Fruit fly (Drosophila melanogaster) whole organism, prepupa: ENCODE results near the gene CG7573.
A peak's percentile ranks its signal among the peaks of the same experiment; 100 is the strongest.

Experiments used
- Blimp-1 ChIP-seq: fragments of 200-800 bp; sonication (Bioruptor generic); optimal IDR thresholded peaks from 3 replicates; lab custom pipeline; 2017; ENCODE audit warnings: missing biosample characterization, missing genetic modification characterization, mild to moderate bottlenecking, moderate library complexity, missing genetic modification reagents
- CG10669 ChIP-seq: fragments of 200-800 bp; sonication (Bioruptor generic); optimal IDR thresholded peaks from 3 replicates; lab custom pipeline; 2018; ENCODE audit warnings: missing biosample characterization, mild to moderate bottlenecking, missing genetic modification characterization, moderate library complexity
- CG11294 ChIP-seq: fragments of 200-800 bp; sonication (Bioruptor generic); IDR thresholded peaks from 2 replicates; pipeline ENCODE4 v1.3.6; 2022; ENCODE audit warnings: missing biosample characterization, missing genetic modification characterization
- CG11762 ChIP-seq: fragments of 200-800 bp; sonication (Bioruptor generic); optimal IDR thresholded peaks from 3 replicates; lab custom pipeline; 2016; ENCODE audit warnings: missing biosample characterization, missing genetic modification characterization; ENCODE audit not compliant: insufficient read depth
- CG11902 ChIP-seq: fragments of 200-800 bp; sonication (Bioruptor generic); optimal IDR thresholded peaks from 3 replicates; lab custom pipeline; 2016; ENCODE audit warnings: missing biosample characterization, missing genetic modification characterization
- CG15336 ChIP-seq: fragments of 200-800 bp; sonication (Bioruptor generic); IDR thresholded peaks from 2 replicates; pipeline ENCODE4 v1.3.6; 2022; ENCODE audit warnings: missing biosample characterization, missing genetic modification characterization
- CG1621 ChIP-seq: fragments of 200-800 bp; sonication (Bioruptor generic); optimal IDR thresholded peaks from 3 replicates; lab custom pipeline; 2018; ENCODE audit warnings: missing biosample characterization, mild to moderate bottlenecking, missing genetic modification characterization
- CG31627 ChIP-seq: fragments of 200-800 bp; sonication (Bioruptor generic); optimal IDR thresholded peaks from 3 replicates; lab custom pipeline; 2016; ENCODE audit warnings: missing biosample characterization, missing genetic modification characterization
- CG32006 ChIP-seq: fragments of 200-800 bp; sonication (Bioruptor generic); optimal IDR thresholded peaks from 3 replicates; lab custom pipeline; 2017; ENCODE audit warnings: missing biosample characterization, mild to moderate bottlenecking, missing genetic modification characterization
- CG3919 ChIP-seq: fragments of 200-800 bp; sonication (Bioruptor generic); optimal IDR thresholded peaks from 3 replicates; lab custom pipeline; 2016; ENCODE audit warnings: missing biosample characterization, missing genetic modification characterization
- CG6163 ChIP-seq: fragments of 200-800 bp; sonication (Bioruptor generic); IDR thresholded peaks from 3 replicates; pipeline ENCODE4 v1.3.6; 2022; ENCODE audit warnings: missing biosample characterization, missing genetic modification characterization
- CG6276 ChIP-seq: fragments of 200-800 bp; sonication (Bioruptor generic); optimal IDR thresholded peaks from 2 replicates; lab custom pipeline; 2017; ENCODE audit warnings: missing biosample characterization, mild to moderate bottlenecking, missing genetic modification characterization
- CG6792 ChIP-seq: fragments of 200-800 bp; sonication (Bioruptor generic); optimal IDR thresholded peaks from 3 replicates; lab custom pipeline; 2016; ENCODE audit warnings: missing biosample characterization, missing genetic modification characterization
- CG6808 ChIP-seq: fragments of 200-800 bp; sonication (Bioruptor generic); optimal IDR thresholded peaks from 3 replicates; lab custom pipeline; 2017; ENCODE audit warnings: missing biosample characterization, missing genetic modification characterization, mild to moderate bottlenecking, moderate library complexity, missing genetic modification reagents
- CG6854 ChIP-seq: fragments of 200-800 bp; sonication (Bioruptor generic); optimal IDR thresholded peaks from 2 replicates; lab custom pipeline; 2017; ENCODE audit warnings: missing biosample characterization, mild to moderate bottlenecking, missing genetic modification characterization
- CG8119 ChIP-seq: fragments of 200-800 bp; sonication (Bioruptor generic); IDR thresholded peaks from 3 replicates; pipeline ENCODE4 v1.3.6; 2022; ENCODE audit warnings: missing biosample characterization, missing genetic modification characterization
- CG8319 ChIP-seq: fragments of 200-800 bp; sonication (Bioruptor generic); optimal IDR thresholded peaks from 3 replicates; lab custom pipeline; 2016; ENCODE audit warnings: missing biosample characterization, missing genetic modification characterization
- CG8632 ChIP-seq: fragments of 200-800 bp; sonication (Bioruptor generic); optimal IDR thresholded peaks from 3 replicates; lab custom pipeline; 2016; ENCODE audit warnings: missing biosample characterization, missing genetic modification characterization
- CG9139 ChIP-seq: fragments of 200-800 bp; sonication (Bioruptor generic); optimal IDR thresholded peaks from 3 replicates; lab custom pipeline; 2017; ENCODE audit warnings: missing biosample characterization, mild to moderate bottlenecking, missing genetic modification characterization
- Eip75B ChIP-seq: fragments of 200-800 bp; sonication (Bioruptor generic); optimal IDR thresholded peaks from 3 replicates; lab custom pipeline; 2016; ENCODE audit warnings: missing biosample characterization, missing genetic modification characterization
- Eip78C ChIP-seq: fragments of 200-800 bp; sonication (Bioruptor generic); peaks from one replicate; lab custom pipeline; 2016; ENCODE audit warnings: missing biosample characterization, missing genetic modification characterization
- Eip93F ChIP-seq: fragments of 200-800 bp; sonication (Bioruptor generic); optimal IDR thresholded peaks from 2 replicates; lab custom pipeline; 2016; ENCODE audit warnings: missing biosample characterization, mild to moderate bottlenecking, missing genetic modification characterization
- Ets21C ChIP-seq: fragments of 200-800 bp; sonication (Bioruptor generic); optimal IDR thresholded peaks from 3 replicates; lab custom pipeline; 2016; ENCODE audit warnings: missing biosample characterization, missing genetic modification characterization
- Ets96B ChIP-seq: fragments of 200-800 bp; optimal IDR thresholded peaks from 2 replicates; lab custom pipeline; 2019; ENCODE audit warnings: missing biosample characterization, mild to moderate bottlenecking, missing genetic modification characterization, moderate library complexity
- Gug ChIP-seq: fragments of 200-800 bp; sonication (Bioruptor generic); IDR thresholded peaks from 2 replicates; pipeline ENCODE4 v1.3.6; 2022; ENCODE audit warnings: missing biosample characterization, missing genetic modification characterization
- Hr38 ChIP-seq: sonication (Bioruptor generic); optimal IDR thresholded peaks from 2 replicates; lab custom pipeline; 2016; ENCODE audit warnings: missing biosample characterization, missing genetic modification characterization
- Lpt ChIP-seq: fragments of 200-800 bp; sonication (Bioruptor generic); optimal IDR thresholded peaks from 3 replicates; lab custom pipeline; 2016; ENCODE audit warnings: missing biosample characterization, missing genetic modification characterization
- Met ChIP-seq: fragments of 200-800 bp; sonication (Bioruptor generic); optimal IDR thresholded peaks from 3 replicates; lab custom pipeline; 2016; ENCODE audit warnings: missing biosample characterization, missing genetic modification characterization
- OdsH ChIP-seq: fragments of 200-800 bp; sonication (Bioruptor generic); optimal IDR thresholded peaks from 3 replicates; lab custom pipeline; 2016; ENCODE audit warnings: missing biosample characterization, missing genetic modification characterization
- Smox ChIP-seq: fragments of 200-800 bp; sonication (Bioruptor generic); optimal IDR thresholded peaks from 3 replicates; lab custom pipeline; 2016; ENCODE audit warnings: missing biosample characterization, missing genetic modification characterization
- Sox102F ChIP-seq: fragments of 200-800 bp; sonication (Bioruptor generic); optimal IDR thresholded peaks from 2 replicates; lab custom pipeline; 2016; ENCODE audit warnings: missing biosample characterization, mild to moderate bottlenecking, missing genetic modification characterization
- Sox14 ChIP-seq: fragments of 200-800 bp; sonication (Bioruptor generic); optimal IDR thresholded peaks from 3 replicates; lab custom pipeline; 2016; ENCODE audit warnings: missing biosample characterization, missing genetic modification characterization
- acj6 ChIP-seq: fragments of 200-800 bp; sonication (Bioruptor generic); optimal IDR thresholded peaks from 3 replicates; lab custom pipeline; 2016; ENCODE audit warnings: missing biosample characterization, missing genetic modification characterization
- cyc ChIP-seq: fragments of 200-800 bp; sonication (Bioruptor generic); optimal IDR thresholded peaks from 3 replicates; lab custom pipeline; 2016; ENCODE audit warnings: missing biosample characterization, missing genetic modification characterization
- dsx ChIP-seq: fragments of 200-800 bp; optimal IDR thresholded peaks from 3 replicates; lab custom pipeline; 2019; ENCODE audit warnings: missing biosample characterization, mild to moderate bottlenecking, missing genetic modification characterization, moderate library complexity; ENCODE audit not compliant: poor library complexity, severe bottlenecking
- eg ChIP-seq: fragments of 200-800 bp; sonication (Bioruptor generic); IDR thresholded peaks from 3 replicates; pipeline ENCODE4 v1.3.6; 2022; ENCODE audit warnings: missing biosample characterization, missing genetic modification characterization
- esn ChIP-seq: fragments of 200-800 bp; sonication (Bioruptor generic); optimal IDR thresholded peaks from 2 replicates; lab custom pipeline; 2016; ENCODE audit warnings: missing biosample characterization, mild to moderate bottlenecking, missing genetic modification characterization, moderate library complexity
- fd85E ChIP-seq: fragments of 200-800 bp; sonication (Bioruptor generic); optimal IDR thresholded peaks from 3 replicates; lab custom pipeline; 2016; ENCODE audit warnings: missing biosample characterization, missing genetic modification characterization
- fkh ChIP-seq: fragments of 200-800 bp; sonication (Bioruptor generic); optimal IDR thresholded peaks from 3 replicates; lab custom pipeline; 2017; ENCODE audit warnings: missing biosample characterization, mild to moderate bottlenecking, missing genetic modification characterization, moderate library complexity
- lz ChIP-seq: fragments of 200-800 bp; sonication (Bioruptor generic); optimal IDR thresholded peaks from 3 replicates; lab custom pipeline; 2016; ENCODE audit warnings: missing biosample characterization, missing genetic modification characterization
- net ChIP-seq: fragments of 200-800 bp; sonication (Bioruptor generic); optimal IDR thresholded peaks from 3 replicates; lab custom pipeline; 2016; ENCODE audit warnings: missing biosample characterization, missing genetic modification characterization
- pdm3 ChIP-seq: fragments of 200-800 bp; sonication (Bioruptor generic); optimal IDR thresholded peaks from 3 replicates; lab custom pipeline; 2016; ENCODE audit warnings: missing biosample characterization, missing genetic modification characterization
- salr ChIP-seq, 2 experiments: fragments of 200-800 bp; sonication (Bioruptor generic); optimal IDR thresholded peaks; 3 replicates each; lab custom pipeline; 2016 to 2018; ENCODE audit warnings: missing biosample characterization in 2 of 2, missing genetic modification characterization in 2 of 2, mild to moderate bottlenecking in 1 of 2
- ss ChIP-seq, 2 experiments: fragments of 200-800 bp; sonication (Bioruptor generic); optimal IDR thresholded peaks; 2 replicates in 1 of 2; 3 replicates in 1 of 2; lab custom pipeline; 2017 to 2018; ENCODE audit warnings: mild to moderate bottlenecking in 2 of 2, missing biosample characterization in 2 of 2, missing genetic modification characterization in 2 of 2, moderate library complexity in 1 of 2
- svp ChIP-seq: fragments of 200-800 bp; sonication (Bioruptor generic); peaks from one replicate; lab custom pipeline; 2016; ENCODE audit warnings: missing biosample characterization, missing genetic modification characterization
- topi ChIP-seq: fragments of 200-800 bp; sonication (Bioruptor generic); optimal IDR thresholded peaks from 3 replicates; lab custom pipeline; 2016; ENCODE audit warnings: missing biosample characterization, missing genetic modification characterization

The CG7573 gene

dm6 chr3L:11296150-11296800 is 15.3 kb upstream of the CG7573 start (continued):
- TF ChIP-seq CG11294 (peak; percentile 72; the same call in 1 of the 2 replicates), CG8632 (GFP tag; lab: Kevin White, UChicago) (peak; percentile 93), CG15336 (peak; percentile 94), CG8319 (GFP tag; lab: Kevin White, UChicago) (peak; percentile 55), Ets21C (peak; percentile 71), CG6854 (GFP tag; lab: Kevin White, UChicago) (no peak), CG32006 (GFP tag; lab: Kevin White, UChicago) (peak; percentile 99), Met (GFP tag; lab: Kevin White, UChicago) (peak; percentile 90), OdsH (GFP tag; lab: Kevin White, UChicago) (peak; percentile 93), acj6 (GFP tag; lab: Kevin White, UChicago) (peak; percentile 86), CG11902 (GFP tag; lab: Kevin White, UChicago) (peak; percentile 75), Gug (GFP tag; lab: Robert Waterston, UW) (peak; percentile 82), esn (GFP tag; lab: Kevin White, UChicago) (peak; percentile 95), Blimp-1 (GFP tag; lab: Kevin White, UChicago) (peak; percentile 58), CG6163 (GFP tag; lab: Robert Waterston, UW) (peak; percentile 83), eg (GFP tag; lab: Robert Waterston, UW) (peak; percentile 86), fd85E (GFP tag; lab: Kevin White, UChicago) (no peak), net (GFP tag; lab: Kevin White, UChicago) (peak; percentile 95), salr (GFP tag; optimal IDR thresholded peaks at IDR 0.05; lab: Kevin White, UChicago) (peak; percentile 31 to 99), dsx (GFP tag; lab: Kevin White, UChicago) (peak; percentile 78), svp (GFP tag; lab: Kevin White, UChicago) (peak; percentile 96), CG6808 (GFP tag; lab: Kevin White, UChicago) (peak; percentile 93), pdm3 (GFP tag; lab: Kevin White, UChicago) (peak; percentile 89), Eip78C (peak; percentile 98)

- TF ChIP-seq ss (GFP tag; optimal IDR thresholded peaks at IDR 0.05; lab: Kevin White, UChicago), result peak in 1 of 2 experiments; percentile 28
- peak; percentile 97 for TF ChIP-seq Eip78C
- peak; percentile 92 for TF ChIP-seq CG31627 (GFP tag; lab: Kevin White, UChicago)
- TF ChIP-seq Eip93F (GFP tag; lab: Kevin White, UChicago), result peak; percentile 81
- TF ChIP-seq lz (GFP tag; lab: Kevin White, UChicago), result peak; percentile 88
- peak; percentile 76 for TF ChIP-seq CG6276 (GFP tag; lab: Kevin White, UChicago)
- peak; percentile 93 for TF ChIP-seq cyc (GFP tag; lab: Kevin White, UChicago)
- peak; percentile 86 for TF ChIP-seq OdsH (GFP tag; lab: Kevin White, UChicago)
- peak; percentile 81 for TF ChIP-seq CG8119 (GFP tag; lab: Robert Waterston, UW)
- peak; percentile 91 for TF ChIP-seq CG11902 (GFP tag; lab: Kevin White, UChicago)
- TF ChIP-seq CG6792 (GFP tag; lab: Kevin White, UChicago), result peak; percentile 77
- peak; percentile 88 for TF ChIP-seq Sox14 (GFP tag; lab: Kevin White, UChicago)
- TF ChIP-seq CG32006 (GFP tag; lab: Kevin White, UChicago), result peak; percentile 63
- peak; percentile 71 for TF ChIP-seq CG6854 (GFP tag; lab: Kevin White, UChicago)
- peak; percentile 89 for TF ChIP-seq CG11762 (GFP tag; lab: Kevin White, UChicago)
- peak; percentile 28 for TF ChIP-seq net (GFP tag; lab: Kevin White, UChicago)
- peak; percentile 80 for TF ChIP-seq CG15336
- peak; percentile 75 for TF ChIP-seq Blimp-1 (GFP tag; lab: Kevin White, UChicago)
- peak; percentile 86 for TF ChIP-seq Eip75B
- no peak for TF ChIP-seq Hr38
- TF ChIP-seq dsx (GFP tag; lab: Kevin White, UChicago), result no peak
- TF ChIP-seq Ets21C, result peak; percentile 85
- TF ChIP-seq esn (GFP tag; lab: Kevin White, UChicago), result peak; percentile 83
- peak; percentile 95 for TF ChIP-seq topi (GFP tag; lab: Kevin White, UChicago)
- TF ChIP-seq CG6808 (GFP tag; lab: Kevin White, UChicago), result peak; percentile 58
- TF ChIP-seq CG3919 (GFP tag; lab: Kevin White, UChicago), result peak; percentile 87
- peak; percentile 49 for TF ChIP-seq CG6163 (GFP tag; lab: Robert Waterston, UW)
- peak; percentile 86 for TF ChIP-seq Smox (GFP tag; lab: Kevin White, UChicago)
- peak; percentile 70 for TF ChIP-seq CG10669
- peak; percentile 88 for TF ChIP-seq Sox102F (GFP tag; lab: Kevin White, UChicago)
- no peak for TF ChIP-seq CG1621
- TF ChIP-seq fkh (GFP tag; lab: Kevin White, UChicago), result no peak
- TF ChIP-seq Ets96B, result peak; percentile 71
- TF ChIP-seq Lpt (GFP tag; lab: Kevin White, UChicago), result peak; percentile 74
- peak; percentile 14 for TF ChIP-seq CG9139 (GFP tag; lab: Kevin White, UChicago)
- peak; percentile 79 for TF ChIP-seq CG8319 (GFP tag; lab: Kevin White, UChicago)
Observed at dm6 chr3L:11296801-11297177, 14.8 kb upstream of the CG7573 start.
